Fruit fly (Drosophila melanogaster) whole organism, embryonic: ENCODE data around the gene pico.

ENCODE experiments used
- Abd-B ChIP-seq: fragments of 200-800 bp; sonication (Bioruptor generic); optimal IDR thresholded peaks from 2 replicates; lab custom pipeline; 2018; ENCODE audit warnings: missing biosample characterization, mild to moderate bottlenecking, missing genetic modification characterization, moderate library complexity
- CG10431 ChIP-seq: fragments of 200-800 bp; sonication (Bioruptor generic); optimal IDR thresholded peaks from 3 replicates; lab custom pipeline; 2018; ENCODE audit warnings: missing biosample characterization, mild to moderate bottlenecking, missing genetic modification characterization
- CG11696 ChIP-seq: fragments of 200-800 bp; sonication (Bioruptor generic); IDR thresholded peaks from 2 replicates; pipeline ENCODE4 v1.3.6; 2022; ENCODE audit warnings: missing biosample characterization, missing genetic modification characterization
- CG12104 ChIP-seq: fragments of 200-800 bp; sonication (Bioruptor generic); optimal IDR thresholded peaks from 3 replicates; lab custom pipeline; 2016; ENCODE audit warnings: missing biosample characterization, missing genetic modification characterization
- CG17186 ChIP-seq: fragments of 200-800 bp; sonication (Bioruptor generic); optimal IDR thresholded peaks from 3 replicates; lab custom pipeline; 2017; ENCODE audit warnings: missing biosample characterization, missing genetic modification reagents, missing genetic modification characterization
- CG2120 ChIP-seq: fragments of 200-800 bp; sonication (Bioruptor generic); optimal IDR thresholded peaks from 3 replicates; lab custom pipeline; 2016; ENCODE audit warnings: missing biosample characterization, missing genetic modification characterization
- CG30020 ChIP-seq: fragments of 200-800 bp; optimal IDR thresholded peaks from 2 replicates; lab custom pipeline; 2019; ENCODE audit warnings: missing biosample characterization, mild to moderate bottlenecking, missing genetic modification characterization, moderate library complexity
- CG30403 ChIP-seq: fragments of 200-800 bp; sonication (Bioruptor generic); optimal IDR thresholded peaks from 3 replicates; lab custom pipeline; 2016; ENCODE audit warnings: missing biosample characterization, missing genetic modification characterization
- CG31224 ChIP-seq: fragments of 200-800 bp; sonication (Bioruptor generic); IDR thresholded peaks from 2 replicates; pipeline ENCODE4 v1.3.6; 2022; ENCODE audit warnings: missing biosample characterization, missing genetic modification characterization
- CG31441 ChIP-seq: fragments of 200-800 bp; sonication (Bioruptor generic); IDR thresholded peaks from 2 replicates; pipeline ENCODE4 v1.3.6; 2022; ENCODE audit warnings: missing biosample characterization, missing genetic modification characterization
- CG34376 ChIP-seq: fragments of 200-800 bp; sonication (Bioruptor generic); optimal IDR thresholded peaks from 2 replicates; lab custom pipeline; 2018; ENCODE audit warnings: missing biosample characterization, mild to moderate bottlenecking, missing genetic modification characterization
- CG6175 ChIP-seq: fragments of 200-800 bp; sonication (Bioruptor generic); IDR thresholded peaks from 3 replicates; pipeline ENCODE4 v1.3.6; 2022; ENCODE audit warnings: missing biosample characterization, missing genetic modification characterization
- CG6765 ChIP-seq: fragments of 200-800 bp; sonication (Bioruptor generic); optimal IDR thresholded peaks from 3 replicates; lab custom pipeline; 2017; ENCODE audit warnings: missing biosample characterization, mild to moderate bottlenecking, missing genetic modification characterization
- CG8765 ChIP-seq: fragments of 200-800 bp; sonication (Bioruptor generic); IDR thresholded peaks from 2 replicates; pipeline ENCODE4 v1.3.6; 2022; ENCODE audit warnings: missing biosample characterization, missing genetic modification characterization
- CG9609 ChIP-seq: fragments of 200-800 bp; sonication (Bioruptor generic); optimal IDR thresholded peaks from 3 replicates; lab custom pipeline; 2016; ENCODE audit warnings: missing biosample characterization, missing genetic modification characterization
- Dbx ChIP-seq: fragments of 200-800 bp; sonication (Bioruptor generic); IDR thresholded peaks from 3 replicates; pipeline ENCODE4 v1.3.6; 2022; ENCODE audit warnings: missing biosample characterization, missing genetic modification characterization
- Eip74EF ChIP-seq, 2 experiments: fragments of 200-800 bp in 1 of 2; fragments of >200 bp in 1 of 2; sonication (Bioruptor generic) in 1 of 2; optimal IDR thresholded peaks; 2 replicates each; lab custom pipeline; 2017 to 2019; ENCODE audit warnings: missing biosample characterization in 2 of 2, missing genetic modification characterization in 2 of 2, mild to moderate bottlenecking in 1 of 2, moderate library complexity in 1 of 2
- HLHmδ ChIP-seq: fragments of 200-800 bp; sonication (Bioruptor generic); optimal IDR thresholded peaks from 2 replicates; lab custom pipeline; 2018; ENCODE audit warnings: missing biosample characterization, mild to moderate bottlenecking, missing genetic modification characterization, moderate library complexity
- NFAT ChIP-seq: fragments of 200-800 bp; sonication (Bioruptor generic); IDR thresholded peaks from 2 replicates; pipeline ENCODE4 v1.3.6; 2022; ENCODE audit warnings: missing biosample characterization, missing genetic modification characterization
- Neu2 ChIP-seq: fragments of 200-800 bp; sonication (Bioruptor generic); optimal IDR thresholded peaks from 3 replicates; lab custom pipeline; 2016; ENCODE audit warnings: missing biosample characterization, missing genetic modification characterization, borderline replicate concordance
- Nf-YC ChIP-seq: fragments of 200-800 bp; optimal IDR thresholded peaks from 3 replicates; lab custom pipeline; 2019; ENCODE audit warnings: missing biosample characterization, mild to moderate bottlenecking, missing genetic modification characterization, moderate library complexity
- Oaz ChIP-seq: fragments of 200-800 bp; sonication (Bioruptor generic); IDR thresholded peaks from 2 replicates; pipeline ENCODE4 v1.3.6; 2022; ENCODE audit warnings: missing biosample characterization, missing genetic modification characterization
- Optix ChIP-seq: fragments of 200-800 bp; sonication (Bioruptor generic); IDR thresholded peaks from 3 replicates; pipeline ENCODE4 v1.3.6; 2022; ENCODE audit warnings: missing biosample characterization, missing genetic modification characterization
- Sry-β ChIP-seq: fragments of 200-800 bp; sonication (Bioruptor generic); optimal IDR thresholded peaks from 2 replicates; lab custom pipeline; 2018; ENCODE audit warnings: missing biosample characterization, mild to moderate bottlenecking, missing genetic modification characterization, moderate library complexity
- ash1 ChIP-seq: fragments of 200-800 bp; sonication (Bioruptor generic); optimal IDR thresholded peaks from 2 replicates; lab custom pipeline; 2018; ENCODE audit warnings: missing biosample characterization, mild to moderate bottlenecking, missing genetic modification characterization
- ato ChIP-seq: fragments of 200-800 bp; sonication (Bioruptor generic); IDR thresholded peaks from 2 replicates; pipeline ENCODE4 v1.3.6; 2022; ENCODE audit warnings: missing biosample characterization, missing genetic modification characterization; ENCODE audit not compliant: partially characterized antibody
- bowl ChIP-seq: fragments of 200-800 bp; sonication (Bioruptor generic); IDR thresholded peaks from 2 replicates; pipeline ENCODE4 v1.3.6; 2022; ENCODE audit warnings: missing biosample characterization, missing genetic modification characterization
- bsh ChIP-seq, 2 experiments: fragments of 200-800 bp; sonication (Bioruptor generic); optimal IDR thresholded peaks; 2 replicates each; lab custom pipeline; 2017 to 2018; ENCODE audit warnings: mild to moderate bottlenecking in 2 of 2, missing biosample characterization in 2 of 2, missing genetic modification characterization in 2 of 2, moderate library complexity in 1 of 2
- caup ChIP-seq: fragments of 200-800 bp; sonication (Bioruptor generic); optimal IDR thresholded peaks from 3 replicates; lab custom pipeline; 2017; ENCODE audit warnings: missing biosample characterization, mild to moderate bottlenecking, missing genetic modification characterization, moderate library complexity; ENCODE audit not compliant: severe bottlenecking
- chif ChIP-seq, 2 experiments: fragments of 200-800 bp; sonication (Bioruptor generic); optimal IDR thresholded peaks; 3 replicates each; lab custom pipeline; 2016; ENCODE audit warnings: missing biosample characterization in 2 of 2, missing genetic modification characterization in 2 of 2
- crc ChIP-seq: fragments of 200-800 bp; sonication (Bioruptor generic); optimal IDR thresholded peaks from 2 replicates; lab custom pipeline; 2016; ENCODE audit warnings: missing biosample characterization, missing genetic modification characterization
- eve ChIP-seq, 2 experiments: fragments of >200 bp; optimal IDR thresholded peaks; 2 replicates each; lab custom pipeline; 2017; ENCODE audit warnings: missing biosample characterization in 2 of 2, missing genetic modification characterization in 2 of 2
- gce ChIP-seq: fragments of 200-800 bp; sonication (Bioruptor generic); IDR thresholded peaks from 3 replicates; pipeline ENCODE4 v1.3.6; 2022; ENCODE audit warnings: missing biosample characterization, missing genetic modification characterization
- grau ChIP-seq: fragments of 200-800 bp; optimal IDR thresholded peaks from 3 replicates; lab custom pipeline; 2019; ENCODE audit warnings: missing biosample characterization, mild to moderate bottlenecking, missing genetic modification characterization, moderate library complexity
- grn ChIP-seq: fragments of 200-800 bp; sonication (Bioruptor generic); optimal IDR thresholded peaks from 3 replicates; lab custom pipeline; 2017; ENCODE audit warnings: missing biosample characterization, missing genetic modification characterization
- ham ChIP-seq: fragments of 200-800 bp; sonication (Bioruptor generic); IDR thresholded peaks from 2 replicates; pipeline ENCODE4 v1.3.6; 2022; ENCODE audit warnings: missing biosample characterization, missing genetic modification characterization
- hb ChIP-seq: fragments of 200-800 bp; sonication (Bioruptor generic); IDR thresholded peaks from 3 replicates; pipeline ENCODE4 v1.3.6; 2022; ENCODE audit warnings: missing biosample characterization, missing genetic modification characterization; ENCODE audit not compliant: partially characterized antibody
- knrl ChIP-seq: fragments of 200-800 bp; sonication (Bioruptor generic); IDR thresholded peaks from 3 replicates; pipeline ENCODE4 v1.3.6; 2022; ENCODE audit warnings: missing biosample characterization, missing genetic modification characterization; ENCODE audit not compliant: partially characterized antibody
- mld ChIP-seq: fragments of 200-800 bp; sonication (Bioruptor generic); IDR thresholded peaks from 3 replicates; pipeline ENCODE4 v1.3.6; 2022; ENCODE audit warnings: missing biosample characterization, missing genetic modification characterization; ENCODE audit not compliant: partially characterized antibody
- nerfin-2 ChIP-seq: fragments of 200-800 bp; sonication (Bioruptor generic); IDR thresholded peaks from 2 replicates; pipeline ENCODE4 v1.3.6; 2022; ENCODE audit warnings: missing biosample characterization, missing genetic modification characterization; ENCODE audit not compliant: partially characterized antibody
- p53 ChIP-seq: fragments of 200-800 bp; sonication (Bioruptor generic); optimal IDR thresholded peaks from 2 replicates; lab custom pipeline; 2016; ENCODE audit warnings: missing biosample characterization, missing genetic modification characterization
- pfk ChIP-seq: fragments of 200-800 bp; sonication (Bioruptor generic); optimal IDR thresholded peaks from 2 replicates; lab custom pipeline; 2018; ENCODE audit warnings: missing biosample characterization, mild to moderate bottlenecking, missing genetic modification characterization, moderate library complexity
- pho ChIP-seq: fragments of 200-800 bp; sonication (Bioruptor generic); optimal IDR thresholded peaks from 2 replicates; lab custom pipeline; 2016; ENCODE audit warnings: missing biosample characterization, missing genetic modification characterization
- pzg ChIP-seq: fragments of 200-800 bp; sonication (Bioruptor generic); optimal IDR thresholded peaks from 3 replicates; lab custom pipeline; 2018; ENCODE audit warnings: missing biosample characterization, mild to moderate bottlenecking, missing genetic modification characterization, moderate library complexity
- schlank ChIP-seq: fragments of 200-800 bp; sonication (Bioruptor generic); optimal IDR thresholded peaks from 2 replicates; lab custom pipeline; 2018; ENCODE audit warnings: missing biosample characterization, mild to moderate bottlenecking, missing genetic modification characterization
- sr ChIP-seq: fragments of 200-800 bp; sonication (Bioruptor generic); IDR thresholded peaks from 3 replicates; pipeline ENCODE4 v1.3.6; 2022; ENCODE audit warnings: missing biosample characterization, missing genetic modification characterization
- tio ChIP-seq: fragments of 200-800 bp; sonication (Bioruptor generic); optimal IDR thresholded peaks from 2 replicates; lab custom pipeline; 2017; ENCODE audit warnings: missing biosample characterization, missing genetic modification characterization, inconsistent platforms
- toy ChIP-seq: fragments of 200-800 bp; sonication (Bioruptor generic); IDR thresholded peaks from 2 replicates; pipeline ENCODE4 v1.3.6; 2022; ENCODE audit warnings: missing biosample characterization, missing genetic modification characterization

Gene pico

DNA sequence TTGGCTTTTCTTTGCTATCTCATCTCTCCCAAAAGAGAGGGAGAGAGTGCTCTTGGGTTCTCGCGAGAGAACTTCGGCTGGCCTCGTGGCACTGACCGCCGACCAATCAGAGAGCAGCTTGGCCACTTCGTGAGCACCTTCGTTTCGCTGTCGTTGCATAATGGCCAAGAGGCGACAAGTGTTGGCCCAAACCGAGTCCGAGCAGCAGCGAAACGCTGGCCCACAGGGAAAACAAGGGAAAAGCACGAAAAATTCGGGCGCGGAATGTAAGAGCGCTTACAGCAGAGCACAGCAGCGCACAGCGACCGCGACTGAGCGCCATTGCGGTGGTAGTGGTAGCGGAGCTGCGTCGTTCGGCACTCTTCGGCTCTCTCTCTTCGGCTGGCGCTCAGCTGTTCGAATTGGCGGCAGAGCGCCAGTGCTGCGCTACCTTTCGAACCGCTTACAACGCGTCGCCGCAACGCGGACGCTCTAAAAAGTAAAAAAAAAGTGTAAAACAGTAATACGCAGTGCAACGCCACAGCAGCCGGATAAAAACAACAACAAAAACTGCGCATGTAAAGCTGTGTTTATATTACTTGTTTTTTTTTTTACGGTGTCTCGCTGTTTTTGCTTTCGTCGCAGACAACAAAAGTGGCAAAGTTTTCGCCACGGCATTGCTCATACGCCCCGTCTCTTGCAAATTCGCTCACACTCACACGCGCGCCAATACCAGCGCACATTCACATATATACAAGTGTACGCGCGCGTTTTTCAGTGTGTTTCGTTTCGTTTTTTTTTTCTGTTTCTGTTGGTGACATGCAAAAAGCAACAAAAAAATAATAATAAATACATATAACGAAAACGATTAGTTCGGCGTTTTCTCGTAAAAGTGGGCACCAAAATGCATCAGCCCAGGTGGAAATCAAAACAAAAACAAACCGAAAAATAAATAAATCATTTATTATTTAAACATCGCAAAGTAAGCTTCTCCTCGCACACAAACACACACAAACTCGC lies 35.4 kb upstream of the pico start (continued):
- no peak for TF ChIP-seq CG30020 (tag; lab: Kevin White, UChicago)
- TF ChIP-seq crc, result no peak
- no peak for TF ChIP-seq CG6765 (GFP tag; lab: Kevin White, UChicago)
- TF ChIP-seq CG10431, result no peak
- no peak for TF ChIP-seq CG12104 (GFP tag; lab: Kevin White, UChicago)
- TF ChIP-seq knrl (GFP tag; lab: Robert Waterston, UW), result peak; percentile 37; the same call in 1 of the 3 replicates
- TF ChIP-seq HLHmδ (GFP tag; lab: Kevin White, UChicago), result no peak
- no peak for TF ChIP-seq pzg
- peak; percentile 57; the same call in 1 of the 3 replicates for TF ChIP-seq CG6175 (GFP tag; lab: Robert Waterston, UW)
- TF ChIP-seq nerfin-2 (GFP tag; lab: Robert Waterston, UW), result no peak
- peak; percentile 42 for TF ChIP-seq Sry-β (GFP tag; lab: Kevin White, UChicago)
- TF ChIP-seq bsh (GFP tag; optimal IDR thresholded peaks at IDR 0.05; lab: Kevin White, UChicago), result peak in 1 of 2 experiments; percentile 56
- TF ChIP-seq hb (GFP tag; lab: Robert Waterston, UW), result no peak
- TF ChIP-seq eve (GFP tag; optimal IDR thresholded peaks at IDR 0.05; lab: Kevin White, UChicago), result no peak
- TF ChIP-seq ash1 (GFP tag; lab: Kevin White, UChicago), result no peak
- no peak for TF ChIP-seq CG31224 (GFP tag; lab: Robert Waterston, UW)
- TF ChIP-seq grn (GFP tag; lab: Kevin White, UChicago), result no peak
- peak; percentile 15 for TF ChIP-seq CG2120 (GFP tag; lab: Kevin White, UChicago)
- TF ChIP-seq CG34376, result no peak
- no peak for TF ChIP-seq chif (GFP tag; optimal IDR thresholded peaks at IDR 0.05; lab: Kevin White, UChicago)
- no peak for TF ChIP-seq ham (GFP tag; lab: Robert Waterston, UW)
- TF ChIP-seq pfk (GFP tag; lab: Kevin White, UChicago), result no peak
- TF ChIP-seq Eip74EF (GFP tag; optimal IDR thresholded peaks at IDR 0.05; lab: Kevin White, UChicago), result peak in 1 of 2 experiments; percentile 33
- no peak for TF ChIP-seq toy (GFP tag; lab: Robert Waterston, UW)
- TF ChIP-seq pho (GFP tag; lab: Kevin White, UChicago), result no peak
- no peak for TF ChIP-seq Neu2
- 0 out of 2 replicates have a peak, but pooled peaks have one; percentile 22 for TF ChIP-seq bowl (GFP tag; lab: Robert Waterston, UW)
- TF ChIP-seq Abd-B, result no peak
- TF ChIP-seq caup (GFP tag; lab: Kevin White, UChicago), result peak; percentile 27
- TF ChIP-seq CG30403 (GFP tag; lab: Kevin White, UChicago), result no peak
- peak; percentile 98 for TF ChIP-seq Nf-YC (tag; lab: Kevin White, UChicago)
- no peak for TF ChIP-seq ato (GFP tag; lab: Robert Waterston, UW)
- TF ChIP-seq NFAT (GFP tag; lab: Robert Waterston, UW), result peak; percentile 34; the same call in 1 of the 2 replicates
- TF ChIP-seq grau, result no peak
- TF ChIP-seq tio (GFP tag; lab: Kevin White, UChicago), result no peak
- no peak for TF ChIP-seq CG31441 (GFP tag; lab: Robert Waterston, UW)
- TF ChIP-seq schlank (tag; lab: Kevin White, UChicago), result no peak
- TF ChIP-seq CG9609 (GFP tag; lab: Kevin White, UChicago), result no peak
- TF ChIP-seq Oaz (GFP tag; lab: Robert Waterston, UW), result no peak
- no peak for TF ChIP-seq mld (GFP tag; lab: Robert Waterston, UW)
- TF ChIP-seq Dbx (GFP tag; lab: Robert Waterston, UW), result no peak; the same call in 2 of the 3 replicates
- TF ChIP-seq sr (GFP tag; lab: Robert Waterston, UW), result no peak
- no peak for TF ChIP-seq p53
- TF ChIP-seq Optix (GFP tag; lab: Robert Waterston, UW), result no peak
- no peak for TF ChIP-seq CG11696
- TF ChIP-seq gce (GFP tag; lab: Robert Waterston, UW), result no peak
- TF ChIP-seq CG17186, result no peak
- TF ChIP-seq CG8765 (GFP tag; lab: Robert Waterston, UW), result 0 out of 2 replicates have a peak, but pooled peaks have one; percentile 13
